Fruit fly (Drosophila melanogaster) whole organism, embryonic: ENCODE measurements around the gene tHMG1.

Experiments
- ATbp ChIP-seq: fragments of 200-800 bp; sonication (Bioruptor generic); optimal IDR thresholded peaks from 2 replicates; lab custom pipeline; 2017; ENCODE audit warnings: missing biosample characterization, mild to moderate bottlenecking, missing genetic modification characterization, missing genetic modification reagents
- B-H2 ChIP-seq: fragments of 200-800 bp; sonication (Bioruptor generic); optimal IDR thresholded peaks from 2 replicates; lab custom pipeline; 2018; ENCODE audit warnings: missing biosample characterization, mild to moderate bottlenecking, missing genetic modification characterization
- Bgb ChIP-seq: fragments of 200-800 bp; sonication (Bioruptor generic); IDR thresholded peaks from 2 replicates; pipeline ENCODE4 v1.3.6; 2022; ENCODE audit warnings: missing biosample characterization, missing genetic modification characterization; ENCODE audit not compliant: partially characterized antibody
- CG10209 ChIP-seq: fragments of 200-800 bp; sonication (Bioruptor generic); optimal IDR thresholded peaks from 3 replicates; lab custom pipeline; 2017; ENCODE audit warnings: missing biosample characterization, mild to moderate bottlenecking, missing genetic modification characterization, missing genetic modification reagents
- CG11247 ChIP-seq: fragments of 200-800 bp; sonication (Bioruptor generic); IDR thresholded peaks from 2 replicates; pipeline ENCODE4 v1.3.6; 2022; ENCODE audit warnings: missing biosample characterization, missing genetic modification characterization
- CG12155 ChIP-seq: fragments of 200-800 bp; sonication (Bioruptor generic); optimal IDR thresholded peaks from 3 replicates; lab custom pipeline; 2016; ENCODE audit warnings: missing biosample characterization, missing genetic modification characterization
- CG14441 ChIP-seq: fragments of 200-800 bp; sonication (Bioruptor generic); IDR thresholded peaks from 2 replicates; pipeline ENCODE4 v1.3.6; 2022; ENCODE audit warnings: missing biosample characterization, missing genetic modification characterization
- CG14710 ChIP-seq: fragments of 200-800 bp; sonication (Bioruptor generic); optimal IDR thresholded peaks from 3 replicates; lab custom pipeline; 2019; ENCODE audit warnings: missing biosample characterization, mild to moderate bottlenecking, missing genetic modification characterization, moderate library complexity
- CG15011 ChIP-seq: fragments of 200-800 bp; sonication (Bioruptor generic); optimal IDR thresholded peaks from 3 replicates; lab custom pipeline; 2018; ENCODE audit warnings: missing biosample characterization, mild to moderate bottlenecking, missing genetic modification characterization
- CG15696 ChIP-seq: fragments of 200-800 bp; sonication (Bioruptor generic); optimal IDR thresholded peaks from 2 replicates; lab custom pipeline; 2019; ENCODE audit warnings: missing biosample characterization, mild to moderate bottlenecking, missing genetic modification characterization, moderate library complexity
- CG16863 ChIP-seq: fragments of 200-800 bp; sonication (Bioruptor generic); optimal IDR thresholded peaks from 3 replicates; lab custom pipeline; 2016; ENCODE audit warnings: missing biosample characterization, missing genetic modification characterization
- CG18011 ChIP-seq: fragments of 200-800 bp; sonication (Bioruptor generic); optimal IDR thresholded peaks from 2 replicates; lab custom pipeline; 2017; ENCODE audit warnings: missing biosample characterization, missing genetic modification characterization, mild to moderate bottlenecking, moderate library complexity, missing genotype
- CG2875 ChIP-seq: fragments of 200-800 bp; sonication (Bioruptor generic); optimal IDR thresholded peaks from 2 replicates; lab custom pipeline; 2017; ENCODE audit warnings: missing biosample characterization, mild to moderate bottlenecking, missing genetic modification characterization, missing genetic modification reagents
- CG31441 ChIP-seq: fragments of 200-800 bp; sonication (Bioruptor generic); IDR thresholded peaks from 2 replicates; pipeline ENCODE4 v1.3.6; 2022; ENCODE audit warnings: missing biosample characterization, missing genetic modification characterization
- CG4424 ChIP-seq: fragments of 200-800 bp; sonication (Bioruptor generic); optimal IDR thresholded peaks from 3 replicates; lab custom pipeline; 2016; ENCODE audit warnings: missing biosample characterization, missing genetic modification characterization
- CG4820 ChIP-seq: fragments of 200-800 bp; sonication (Bioruptor generic); optimal IDR thresholded peaks from 3 replicates; lab custom pipeline; 2016; ENCODE audit warnings: missing biosample characterization, missing genetic modification characterization
- CG4854 ChIP-seq: fragments of 200-800 bp; sonication (Bioruptor generic); optimal IDR thresholded peaks from 2 replicates; lab custom pipeline; 2016; ENCODE audit warnings: missing biosample characterization, missing genetic modification characterization, inconsistent platforms
- CG6175 ChIP-seq: fragments of 200-800 bp; sonication (Bioruptor generic); IDR thresholded peaks from 3 replicates; pipeline ENCODE4 v1.3.6; 2022; ENCODE audit warnings: missing biosample characterization, missing genetic modification characterization
- CG6654 ChIP-seq: fragments of 200-800 bp; sonication (Bioruptor generic); optimal IDR thresholded peaks from 2 replicates; lab custom pipeline; 2017; ENCODE audit warnings: missing biosample characterization, mild to moderate bottlenecking, missing genetic modification characterization
- CG7357 ChIP-seq: fragments of 200-800 bp; sonication (Bioruptor generic); IDR thresholded peaks from 3 replicates; pipeline ENCODE4 v1.3.6; 2022; ENCODE audit warnings: missing biosample characterization, missing genetic modification characterization
- CG8478 ChIP-seq: fragments of >200 bp; optimal IDR thresholded peaks from 2 replicates; lab custom pipeline; 2018
- CG8944 ChIP-seq: fragments of 200-800 bp; sonication (Bioruptor generic); optimal IDR thresholded peaks from 3 replicates; lab custom pipeline; 2016; ENCODE audit warnings: missing biosample characterization, missing genetic modification characterization
- CG9797 ChIP-seq: fragments of 200-800 bp; sonication (Bioruptor generic); optimal IDR thresholded peaks from 3 replicates; lab custom pipeline; 2018; ENCODE audit warnings: missing biosample characterization, mild to moderate bottlenecking, missing genetic modification characterization
- D19A ChIP-seq: fragments of 200-800 bp; optimal IDR thresholded peaks from 3 replicates; lab custom pipeline; 2019; ENCODE audit warnings: missing biosample characterization, mild to moderate bottlenecking, missing genetic modification characterization, moderate library complexity
- Eip74EF ChIP-seq, 2 experiments: fragments of 200-800 bp in 1 of 2; fragments of >200 bp in 1 of 2; sonication (Bioruptor generic) in 1 of 2; optimal IDR thresholded peaks; 2 replicates each; lab custom pipeline; 2017 to 2019; ENCODE audit warnings: missing biosample characterization in 2 of 2, missing genetic modification characterization in 2 of 2, mild to moderate bottlenecking in 1 of 2, moderate library complexity in 1 of 2
- HLH3B ChIP-seq: fragments of 200-800 bp; sonication (Bioruptor generic); IDR thresholded peaks from 2 replicates; pipeline ENCODE4 v1.3.6; 2022; ENCODE audit warnings: missing biosample characterization, missing genetic modification characterization
- Hmr ChIP-seq: fragments of 200-800 bp; sonication (Bioruptor generic); optimal IDR thresholded peaks from 3 replicates; lab custom pipeline; 2017; ENCODE audit warnings: mild to moderate bottlenecking, missing biosample characterization, missing genetic modification reagents, missing genetic modification characterization
- Hsf ChIP-seq: fragments of 200-800 bp; sonication (Bioruptor generic); optimal IDR thresholded peaks from 3 replicates; lab custom pipeline; 2016; ENCODE audit warnings: missing biosample characterization, missing genetic modification characterization
- MBD-R2 ChIP-seq: fragments of 200-800 bp; sonication (Bioruptor generic); IDR thresholded peaks from 2 replicates; pipeline ENCODE4 v1.3.6; 2022; ENCODE audit warnings: missing biosample characterization, missing genetic modification characterization
- Max ChIP-seq: fragments of 200-800 bp; sonication (Bioruptor generic); optimal IDR thresholded peaks from 2 replicates; lab custom pipeline; 2016; ENCODE audit warnings: missing biosample characterization, mild to moderate bottlenecking, missing genetic modification characterization
- Meics ChIP-seq: fragments of 200-800 bp; sonication (Bioruptor generic); optimal IDR thresholded peaks from 2 replicates; lab custom pipeline; 2017; ENCODE audit warnings: missing biosample characterization, mild to moderate bottlenecking, missing genetic modification characterization
- NC2α ChIP-seq: fragments of 200-800 bp; sonication (Bioruptor generic); optimal IDR thresholded peaks from 2 replicates; lab custom pipeline; 2016; ENCODE audit warnings: missing biosample characterization, missing genetic modification characterization
- Nf-YB ChIP-seq: fragments of 200-800 bp; sonication (Bioruptor generic); optimal IDR thresholded peaks from 3 replicates; lab custom pipeline; 2019; ENCODE audit warnings: missing biosample characterization, mild to moderate bottlenecking, missing genetic modification characterization, moderate library complexity
- Rx ChIP-seq: fragments of 200-800 bp; sonication (Bioruptor generic); IDR thresholded peaks from 2 replicates; pipeline ENCODE4 v1.3.6; 2022; ENCODE audit warnings: missing biosample characterization, missing genetic modification characterization
- Spps ChIP-seq: fragments of 200-800 bp; sonication (Bioruptor generic); optimal IDR thresholded peaks from 2 replicates; lab custom pipeline; 2018; ENCODE audit warnings: missing biosample characterization, mild to moderate bottlenecking, missing genetic modification characterization
- Sry-δ ChIP-seq: fragments of 200-800 bp; sonication (Bioruptor generic); optimal IDR thresholded peaks from 2 replicates; lab custom pipeline; 2016; ENCODE audit warnings: missing biosample characterization, missing genetic modification characterization
- ab ChIP-seq: fragments of 200-800 bp; sonication (Bioruptor generic); optimal IDR thresholded peaks from 2 replicates; lab custom pipeline; 2016; ENCODE audit warnings: missing biosample characterization, missing genetic modification characterization
- bsh ChIP-seq, 2 experiments: fragments of 200-800 bp; sonication (Bioruptor generic); optimal IDR thresholded peaks; 2 replicates each; lab custom pipeline; 2017 to 2018; ENCODE audit warnings: mild to moderate bottlenecking in 2 of 2, missing biosample characterization in 2 of 2, missing genetic modification characterization in 2 of 2, moderate library complexity in 1 of 2
- lab ChIP-seq: fragments of 200-800 bp; sonication (Bioruptor generic); optimal IDR thresholded peaks from 3 replicates; lab custom pipeline; 2017; ENCODE audit warnings: missing biosample characterization, missing genetic modification characterization, mild to moderate bottlenecking, moderate library complexity, missing genetic modification reagents
- mirr ChIP-seq: fragments of 200-800 bp; sonication (Bioruptor generic); optimal IDR thresholded peaks from 3 replicates; lab custom pipeline; 2018; ENCODE audit warnings: missing biosample characterization, mild to moderate bottlenecking, missing genetic modification characterization
- shn ChIP-seq: fragments of 200-800 bp; sonication (Bioruptor generic); optimal IDR thresholded peaks from 3 replicates; lab custom pipeline; 2016; ENCODE audit warnings: missing biosample characterization, missing genetic modification characterization
- sob ChIP-seq: fragments of 200-800 bp; sonication (Bioruptor generic); IDR thresholded peaks from 2 replicates; pipeline ENCODE4 v1.3.6; 2022; ENCODE audit warnings: missing biosample characterization, missing genetic modification characterization
- stc ChIP-seq: fragments of 200-800 bp; sonication (Bioruptor generic); IDR thresholded peaks from 2 replicates; pipeline ENCODE4 v1.3.6; 2022; ENCODE audit warnings: missing biosample characterization, missing genetic modification characterization
- sug ChIP-seq: fragments of 200-800 bp; optimal IDR thresholded peaks from 2 replicates; lab custom pipeline; 2019; ENCODE audit warnings: missing biosample characterization, mild to moderate bottlenecking, missing genetic modification characterization, moderate library complexity
- tin ChIP-seq: fragments of 200-800 bp; sonication (Bioruptor generic); optimal IDR thresholded peaks from 3 replicates; lab custom pipeline; 2016; ENCODE audit warnings: missing biosample characterization, missing genetic modification characterization
- tna ChIP-seq: fragments of 200-800 bp; sonication (Bioruptor generic); IDR thresholded peaks from 2 replicates; pipeline ENCODE4 v1.3.6; 2022; ENCODE audit warnings: missing biosample characterization, missing genetic modification characterization; ENCODE audit not compliant: partially characterized antibody
- ttk ChIP-seq: fragments of 200-800 bp; sonication (Bioruptor generic); IDR thresholded peaks from 2 replicates; pipeline ENCODE4 v2.1.2; 2022; ENCODE audit warnings: missing biosample characterization, missing genetic modification characterization
- tup ChIP-seq: fragments of 200-800 bp; sonication (Bioruptor generic); optimal IDR thresholded peaks from 2 replicates; lab custom pipeline; 2016; ENCODE audit warnings: missing biosample characterization, mild to moderate bottlenecking, missing genetic modification characterization, moderate library complexity
- wor ChIP-seq: fragments of 200-800 bp; sonication (Bioruptor generic); IDR thresholded peaks from 2 replicates; pipeline ENCODE4 v1.3.6; 2022; ENCODE audit warnings: missing biosample characterization, missing genetic modification characterization

The tHMG1 gene

DNA sequence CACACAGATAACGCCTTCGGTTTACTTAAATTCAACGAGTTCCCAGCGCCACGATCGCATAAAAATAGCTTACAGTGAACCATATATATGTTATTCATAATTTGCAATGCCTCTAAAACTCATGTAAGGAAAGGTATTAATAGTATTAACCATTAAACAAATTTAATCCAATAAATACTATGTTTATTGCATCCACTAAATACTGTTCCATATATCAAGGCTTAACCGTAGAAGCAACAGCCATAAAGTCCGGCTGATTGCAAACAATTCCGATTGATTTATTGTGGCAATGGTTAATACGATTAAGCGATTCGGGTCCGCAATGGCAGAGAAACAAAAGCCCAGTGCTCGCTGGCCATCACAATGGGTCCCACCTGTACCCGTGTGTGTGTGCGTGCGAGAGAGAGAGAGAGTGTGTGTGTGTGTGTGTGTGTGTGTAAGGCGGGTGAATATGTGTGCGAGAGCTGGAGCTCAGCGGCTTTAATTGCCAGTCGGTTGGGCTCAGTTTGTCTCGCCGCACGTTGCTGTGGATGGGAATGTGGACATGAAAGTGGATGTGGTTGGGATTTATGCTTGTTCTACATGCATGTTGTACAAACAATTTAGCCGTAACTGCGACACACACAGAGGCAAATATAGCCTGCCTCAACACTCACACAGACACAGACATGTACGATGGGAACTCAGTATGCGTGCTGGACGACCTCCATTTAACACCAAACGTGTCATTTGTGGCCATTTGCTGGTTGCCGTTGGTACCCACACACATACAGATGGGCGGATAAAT is 3.1 kb downstream of the tHMG1 start (continued):
- TF ChIP-seq Meics (GFP tag; lab: Kevin White, UChicago) (peak; percentile 65), Hmr (GFP tag; lab: Kevin White, UChicago) (peak; percentile 41), shn (GFP tag; lab: Kevin White, UChicago) (no peak), CG14441 (GFP tag; lab: Robert Waterston, UW) (no peak), stc (no peak), sug (tag; lab: Kevin White, UChicago) (peak; percentile 2), ab (GFP tag; lab: Kevin White, UChicago) (no peak), Eip74EF (GFP tag; optimal IDR thresholded peaks at IDR 0.05; lab: Kevin White, UChicago) (no peak), D19A (tag; lab: Kevin White, UChicago) (peak; percentile 47), CG15696 (tag; lab: Kevin White, UChicago) (no peak), CG14710 (tag; lab: Kevin White, UChicago) (peak; percentile 41), CG4424 (GFP tag; lab: Kevin White, UChicago) (peak; percentile 54), NC2α (no peak), Sry-δ (GFP tag; lab: Kevin White, UChicago) (no peak), ttk (GFP tag; lab: Robert Waterston, UW) (0 out of 2 replicates have a peak, but pooled peaks have one; percentile 15), CG10209 (GFP tag; lab: Kevin White, UChicago) (no peak), CG6654 (GFP tag; lab: Kevin White, UChicago) (peak; percentile 22), CG4854 (GFP tag; lab: Kevin White, UChicago) (no peak), Nf-YB (GFP tag; lab: Kevin White, UChicago) (no peak), CG2875 (GFP tag; lab: Kevin White, UChicago) (no peak), mirr (GFP tag; lab: Kevin White, UChicago) (peak; percentile 61), Bgb (GFP tag; lab: Robert Waterston, UW) (no peak), CG15011 (GFP tag; lab: Kevin White, UChicago) (no peak), ATbp (no peak), HLH3B (0 out of 2 replicates have a peak, but pooled peaks have one; percentile 21), CG12155 (GFP tag; lab: Kevin White, UChicago) (no peak), bsh (GFP tag; optimal IDR thresholded peaks at IDR 0.05; lab: Kevin White, UChicago) (no peak), CG4820 (GFP tag; lab: Kevin White, UChicago) (peak; percentile 33), CG11247 (GFP tag; lab: Robert Waterston, UW) (no peak), wor (GFP tag; lab: Robert Waterston, UW) (no peak), lab (GFP tag; lab: Kevin White, UChicago) (peak; percentile 60), CG8478 (peak; percentile 45), CG9797 (GFP tag; lab: Kevin White, UChicago) (no peak), CG6175 (GFP tag; lab: Robert Waterston, UW) (0 out of 3 replicates have a peak, but pooled peaks have one; percentile 8), MBD-R2 (no peak), Rx (GFP tag; lab: Robert Waterston, UW) (no peak), tin (GFP tag; lab: Kevin White, UChicago) (peak; percentile 36), sob (GFP tag; lab: Robert Waterston, UW) (peak; percentile 34; the same call in 1 of the 2 replicates), Hsf (GFP tag; lab: Kevin White, UChicago) (peak; percentile 23), CG7357 (GFP tag; lab: Robert Waterston, UW) (no peak), CG16863 (GFP tag; lab: Kevin White, UChicago) (no peak), B-H2 (GFP tag; lab: Kevin White, UChicago) (no peak), CG18011 (GFP tag; lab: Kevin White, UChicago) (no peak), Spps (tag; lab: Kevin White, UChicago) (no peak), Max (peak; percentile 35), CG8944 (GFP tag; lab: Kevin White, UChicago) (peak; percentile 42), CG31441 (peak; percentile 32; the same call in 1 of the 2 replicates), tup (GFP tag; lab: Kevin White, UChicago) (no peak), tna (GFP tag; lab: Robert Waterston, UW) (no peak)
